Worm (Caenorhabditis elegans): Measurements from ENCODE around the gene F35G12.12.

Gene F35G12.12

ce11 chrIII:4601286-4601685, 19.7 kb downstream of the F35G12.12 start:
- TF ChIP-seq nhr-19 (GFP tag; conservative IDR thresholded peaks at IDR 0.05), result no peak
- TF ChIP-seq zip-4 (GFP tag; optimal IDR thresholded peaks at IDR 0.05), result no peak
- no peak for TF ChIP-seq tlp-1 (tag; optimal IDR thresholded peaks at IDR 0.05)
- TF ChIP-seq nhr-20 (tag; optimal IDR thresholded peaks at IDR 0.05), result no peak
- peak; percentile 43 for TF ChIP-seq nhr-85 (tag)
- TF ChIP-seq nhr-71 (tag; optimal IDR thresholded peaks at IDR 0.05), result no peak
- TF ChIP-seq egl-27 (tag; optimal IDR thresholded peaks at IDR 0.05), result no peak

DNA sequence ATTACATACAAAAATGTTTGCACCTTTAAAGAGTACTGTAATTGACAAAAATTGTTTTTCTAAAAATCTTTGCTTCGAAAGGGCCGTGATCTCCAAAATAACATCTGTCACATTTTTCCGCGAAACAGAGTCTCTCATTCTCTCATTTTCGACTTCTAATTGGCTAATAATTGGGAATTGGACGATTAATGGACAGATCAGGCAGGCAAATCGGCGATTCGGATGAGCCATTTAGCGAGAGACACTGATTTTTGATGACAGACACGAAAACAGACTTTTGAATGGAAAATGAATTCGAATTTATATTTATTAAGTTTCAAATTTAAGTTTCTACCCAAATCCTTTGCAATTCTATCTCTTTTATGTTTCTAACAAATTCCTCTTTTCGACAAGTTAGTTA, 22.2 kb downstream of the F35G12.12 start:
- TF ChIP-seq efl-1 (optimal IDR thresholded peaks at IDR 0.05) (no peak), efl-1 (GFP tag; optimal IDR thresholded peaks at IDR 0.05 in 1 of 2) (no peak), nhr-90 (tag; optimal IDR thresholded peaks at IDR 0.05; ENCODE audit: poor library complexity) (no peak), mab-9 (GFP tag; IDR thresholded peaks at IDR 0.05) (no peak), alr-1 (tag; optimal IDR thresholded peaks at IDR 0.05; ENCODE audit: borderline replicate concordance) (no peak), ztf-4 (tag; optimal IDR thresholded peaks at IDR 0.05) (no peak), unc-30 (tag; optimal IDR thresholded peaks at IDR 0.05) (no peak), rnt-1 (tag; optimal IDR thresholded peaks at IDR 0.05) (peak; percentile 21)

DNA sequence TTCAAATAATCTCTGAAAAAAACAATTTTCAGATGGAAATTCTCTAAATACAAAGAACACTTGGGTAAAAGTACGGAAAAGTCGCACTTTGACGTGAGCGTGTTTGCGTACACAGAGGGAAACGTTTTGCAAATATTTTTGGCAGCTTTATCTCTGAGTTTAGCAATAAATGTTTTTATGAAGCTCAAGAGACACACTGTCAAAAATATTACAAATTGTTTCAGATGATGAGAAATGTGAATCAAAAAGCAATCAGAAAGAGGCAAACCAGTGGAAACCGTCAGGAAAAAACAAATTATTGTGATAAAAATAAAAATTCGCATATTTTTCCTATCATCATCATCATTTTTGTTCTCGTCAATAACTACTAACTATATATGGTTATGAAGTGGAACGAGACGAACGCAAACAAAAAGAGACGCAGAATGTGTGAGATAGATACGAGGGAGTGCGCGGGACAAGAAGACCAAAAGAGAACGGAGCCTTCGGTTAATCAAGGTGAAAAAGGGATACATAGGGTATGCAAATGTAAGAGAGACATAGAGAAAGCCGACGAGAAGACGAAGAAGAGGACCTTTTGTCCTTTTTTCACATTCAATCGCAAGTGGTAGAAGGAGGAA, 30.8 kb downstream of the F35G12.12 start, which contains the start of gene sel-2:
Gene sel-2, minus strand, starts transcription at position 51 of the 620 bp plus-strand sequence.
- peak; percentile 5 for TF ChIP-seq fkh-8 (tag; optimal IDR thresholded peaks at IDR 0.05)
- TF ChIP-seq efl-1 (optimal IDR thresholded peaks at IDR 0.05), result peak in 1 of 2 experiments; percentile 39
- TF ChIP-seq efl-1 (GFP tag; optimal IDR thresholded peaks at IDR 0.05 in 1 of 2), result peak; percentile 2 to 72
- no peak for TF ChIP-seq unc-30 (tag; optimal IDR thresholded peaks at IDR 0.05)
- TF ChIP-seq ama-1 (optimal IDR thresholded peaks at IDR 0.05), result no peak
- no peak for TF ChIP-seq ceh-82 (tag; optimal IDR thresholded peaks at IDR 0.05)
- peak; percentile 62 for TF ChIP-seq mep-1 (tag; optimal IDR thresholded peaks at IDR 0.05)
- no peak for TF ChIP-seq C16A3.4 (tag; optimal IDR thresholded peaks at IDR 0.05)
- TF ChIP-seq nhr-76 (tag; optimal IDR thresholded peaks at IDR 0.05), result no peak
- peak in 1 of 6 experiments; percentile 20 for TF ChIP-seq elt-3 (tag; optimal IDR thresholded peaks at IDR 0.05)
- no peak for TF ChIP-seq fos-1 (tag; optimal IDR thresholded peaks at IDR 0.05)
- TF ChIP-seq nhr-77 (tag; optimal IDR thresholded peaks at IDR 0.05), result no peak
- TF ChIP-seq jun-1 (tag; optimal IDR thresholded peaks at IDR 0.05), result no peak
- no peak for TF ChIP-seq dpl-1 (GFP tag; optimal IDR thresholded peaks at IDR 0.05)
- TF ChIP-seq fkh-4 (tag; optimal IDR thresholded peaks at IDR 0.05; ENCODE audit: borderline replicate concordance), result no peak
- TF ChIP-seq F16B12.6 (tag; optimal IDR thresholded peaks at IDR 0.05), result peak; percentile 67
- no peak for TF ChIP-seq ceh-63 (GFP tag; optimal IDR thresholded peaks at IDR 0.05)
- no peak for TF ChIP-seq lir-3 (tag; optimal IDR thresholded peaks at IDR 0.05; ENCODE audit: poor library complexity)
- no peak for TF ChIP-seq ces-1 (GFP tag; optimal IDR thresholded peaks at IDR 0.05)
- no peak for TF ChIP-seq nhr-28 (tag; optimal IDR thresholded peaks at IDR 0.05)
- no peak for TF ChIP-seq ceh-88 (GFP tag; IDR thresholded peaks at IDR 0.05)
- TF ChIP-seq nhr-19 (GFP tag; conservative IDR thresholded peaks at IDR 0.05), result no peak
- TF ChIP-seq swsn-7 (tag; optimal IDR thresholded peaks at IDR 0.05), result peak; percentile 15
- TF ChIP-seq nhr-12 (tag; optimal IDR thresholded peaks at IDR 0.05), result no peak
- peak; percentile 4 for TF ChIP-seq nhr-71 (tag; optimal IDR thresholded peaks at IDR 0.05)
- TF ChIP-seq elt-2 (tag; optimal IDR thresholded peaks at IDR 0.05), result no peak
- peak in 1 of 2 experiments; percentile 25 for TF ChIP-seq lsy-2 (tag; optimal IDR thresholded peaks at IDR 0.05)
- no peak for TF ChIP-seq aly-2 (tag; optimal IDR thresholded peaks at IDR 0.05)
- no peak for TF ChIP-seq grh-1 (GFP tag; IDR thresholded peaks at IDR 0.05)
- TF ChIP-seq hlh-17 (GFP tag; optimal IDR thresholded peaks at IDR 0.05; ENCODE audit: borderline replicate concordance), result no peak
- TF ChIP-seq lin-14 (GFP tag; optimal IDR thresholded peaks at IDR 0.05), result peak; percentile 87
- no peak for TF ChIP-seq C34B4.2 (tag; optimal IDR thresholded peaks at IDR 0.05)
- TF ChIP-seq pax-3 (tag; optimal IDR thresholded peaks at IDR 0.05), result no peak
- peak; percentile 58 for TF ChIP-seq nhr-85 (tag)
- TF ChIP-seq ceh-90 (tag; optimal IDR thresholded peaks at IDR 0.05), result no peak
- TF ChIP-seq unc-62 (GFP tag; optimal IDR thresholded peaks at IDR 0.05), result no peak
- TF ChIP-seq unc-86 (tag; optimal IDR thresholded peaks at IDR 0.05), result no peak
- no peak for TF ChIP-seq ztf-11 (tag; optimal IDR thresholded peaks at IDR 0.05)
- TF ChIP-seq skn-1 (tag; optimal IDR thresholded peaks at IDR 0.05), result no peak
